Worm (Caenorhabditis elegans): Measurements from ENCODE around the gene tbb-6.

tbb-6 gene

DNA sequence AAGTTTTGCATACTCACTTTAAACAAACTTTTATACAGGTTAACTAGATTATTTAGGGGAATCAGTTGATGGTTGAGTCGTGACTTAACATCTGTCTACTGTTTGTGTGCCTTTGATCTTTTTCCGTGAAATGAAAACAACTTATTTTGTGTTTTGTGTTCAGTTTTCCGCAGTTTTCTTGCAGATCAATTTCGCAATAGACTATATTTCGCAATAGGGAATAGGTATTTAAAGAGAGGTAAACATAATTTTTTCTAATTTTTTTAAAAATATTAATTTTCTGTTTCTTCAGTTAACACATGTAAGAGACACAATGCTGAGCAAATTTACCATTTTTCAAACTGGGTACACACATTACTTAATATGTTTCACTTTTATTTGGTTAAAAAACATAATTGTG is at the start of gene tbb-6:
Gene tbb-6, plus strand, starts transcription at position 155 of the 400 bp plus-strand sequence.
- TF ChIP-seq T22C8.4 (GFP tag; IDR thresholded peaks at IDR 0.05) (no peak), ztf-23 (GFP tag; IDR thresholded peaks at IDR 0.05) (no peak), flt-1 (GFP tag; IDR thresholded peaks at IDR 0.05) (no peak), med-1 (GFP tag; optimal IDR thresholded peaks at IDR 0.05; ENCODE audit: insufficient read depth) (no peak), klf-2 (GFP tag; conservative IDR thresholded peaks at IDR 0.05) (no peak), ref-1 (GFP tag; conservative IDR thresholded peaks at IDR 0.05) (no peak)

DNA sequence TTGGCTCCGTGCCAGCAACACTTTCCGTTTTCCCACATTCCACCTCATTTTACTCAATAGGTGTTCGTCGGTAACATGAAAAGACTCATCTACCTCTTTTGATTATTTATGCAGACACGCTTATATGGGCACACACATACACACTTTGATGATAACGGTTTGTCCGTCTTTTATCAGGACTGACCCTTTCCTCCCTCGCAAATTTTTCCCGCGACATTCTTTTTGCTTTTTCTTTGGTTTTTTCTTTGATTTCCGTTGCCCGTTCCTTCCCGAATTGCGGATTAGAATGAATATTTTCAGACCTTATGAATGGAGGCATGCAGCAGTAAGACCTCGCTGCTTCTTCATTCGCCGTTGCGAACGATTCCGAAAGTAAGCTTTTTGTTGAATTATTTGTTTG is 48.3 kb upstream of the tbb-6 start, which contains the start of gene vab-8:
Gene vab-8, plus strand, starts transcription at position 301 of the 400 bp plus-strand sequence.
- TF ChIP-seq flt-1 (GFP tag; IDR thresholded peaks at IDR 0.05), result no peak
- TF ChIP-seq cog-1 (tag; optimal IDR thresholded peaks at IDR 0.05), result no peak
- no peak for TF ChIP-seq ref-1 (GFP tag; conservative IDR thresholded peaks at IDR 0.05)
- no peak for TF ChIP-seq med-1 (GFP tag; optimal IDR thresholded peaks at IDR 0.05; ENCODE audit: insufficient read depth)
- no peak for TF ChIP-seq klf-2 (GFP tag; conservative IDR thresholded peaks at IDR 0.05)
- TF ChIP-seq tab-1 (GFP tag; IDR thresholded peaks at IDR 0.05), result no peak
- TF ChIP-seq ztf-29 (GFP tag; IDR thresholded peaks at IDR 0.05), result no peak

DNA sequence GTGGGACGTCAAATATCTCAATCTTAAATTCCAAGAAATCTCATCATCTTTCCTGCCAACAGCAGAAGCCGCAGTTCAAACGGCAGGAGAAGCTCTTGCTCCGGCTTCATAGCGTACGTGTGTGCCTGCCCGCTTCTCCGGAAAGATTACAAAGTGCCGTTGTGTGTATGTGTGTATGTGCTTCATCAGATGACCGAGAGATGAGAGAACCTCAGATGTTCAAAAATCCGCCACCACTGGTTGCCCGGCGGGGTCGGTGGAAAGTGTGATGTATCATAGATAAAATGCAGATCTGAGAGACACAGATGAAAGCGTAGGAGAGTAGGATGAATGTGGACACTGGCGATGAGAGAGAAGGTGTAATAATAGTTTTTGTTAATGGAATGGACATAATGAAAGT is 27.9 kb upstream of the tbb-6 start:
- TF ChIP-seq cog-1 (tag; optimal IDR thresholded peaks at IDR 0.05), result no peak
- no peak for TF ChIP-seq ref-1 (GFP tag; conservative IDR thresholded peaks at IDR 0.05)
- no peak for TF ChIP-seq tab-1 (GFP tag; IDR thresholded peaks at IDR 0.05)
- no peak for TF ChIP-seq klf-2 (GFP tag; conservative IDR thresholded peaks at IDR 0.05)
- no peak for TF ChIP-seq ztf-29 (GFP tag; IDR thresholded peaks at IDR 0.05)
- TF ChIP-seq T22C8.4 (GFP tag; IDR thresholded peaks at IDR 0.05), result no peak
- no peak for TF ChIP-seq ztf-23 (GFP tag; IDR thresholded peaks at IDR 0.05)
- TF ChIP-seq med-1 (GFP tag; optimal IDR thresholded peaks at IDR 0.05; ENCODE audit: insufficient read depth), result no peak
- TF ChIP-seq flt-1 (GFP tag; IDR thresholded peaks at IDR 0.05), result no peak

DNA sequence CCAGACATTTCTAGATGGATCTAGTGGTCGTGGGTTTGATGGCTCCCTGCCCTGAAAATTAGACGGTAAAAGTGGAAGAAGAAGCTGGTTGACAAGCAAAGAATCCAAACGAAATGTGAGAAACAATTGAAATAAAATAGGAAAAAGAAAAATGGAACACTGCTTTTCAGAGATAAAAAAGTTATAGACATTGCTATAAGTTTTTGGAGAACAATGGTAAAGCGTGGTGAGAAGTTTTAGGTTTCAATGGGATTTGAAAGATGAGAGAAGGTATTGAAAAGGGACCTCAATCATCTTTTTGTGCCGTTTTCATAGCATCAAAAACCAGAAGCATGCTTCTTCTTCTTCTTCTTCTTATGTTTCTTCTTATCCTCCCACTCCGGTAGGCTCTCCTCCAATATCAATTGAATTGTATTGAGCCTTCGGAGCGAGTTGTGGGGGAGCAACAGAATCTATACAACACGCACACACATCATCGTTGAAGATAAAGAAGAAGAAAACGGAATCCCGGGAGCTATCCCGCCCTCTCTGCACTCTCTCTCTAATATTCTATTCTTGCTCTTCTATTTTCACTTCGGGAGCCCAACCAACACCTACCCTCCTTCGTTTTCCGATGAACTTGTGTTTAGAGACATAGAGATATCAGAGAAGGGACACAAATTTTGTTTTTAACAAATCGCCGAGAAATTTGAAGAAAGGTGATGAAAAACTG is 26.9 kb upstream of the tbb-6 start, which contains the start of gene myo-3:
Gene myo-3, minus strand, starts transcription at position 51 of the 712 bp plus-strand sequence.
- TF ChIP-seq klf-2 (GFP tag; conservative IDR thresholded peaks at IDR 0.05) (no peak), cog-1 (tag; optimal IDR thresholded peaks at IDR 0.05) (no peak), T22C8.4 (GFP tag; IDR thresholded peaks at IDR 0.05) (no peak), ztf-29 (GFP tag; IDR thresholded peaks at IDR 0.05) (no peak), ref-1 (GFP tag; conservative IDR thresholded peaks at IDR 0.05) (no peak), tab-1 (GFP tag; IDR thresholded peaks at IDR 0.05) (no peak), med-1 (GFP tag; optimal IDR thresholded peaks at IDR 0.05; ENCODE audit: insufficient read depth) (no peak), ztf-23 (GFP tag; IDR thresholded peaks at IDR 0.05) (no peak), flt-1 (GFP tag; IDR thresholded peaks at IDR 0.05) (no peak)

DNA sequence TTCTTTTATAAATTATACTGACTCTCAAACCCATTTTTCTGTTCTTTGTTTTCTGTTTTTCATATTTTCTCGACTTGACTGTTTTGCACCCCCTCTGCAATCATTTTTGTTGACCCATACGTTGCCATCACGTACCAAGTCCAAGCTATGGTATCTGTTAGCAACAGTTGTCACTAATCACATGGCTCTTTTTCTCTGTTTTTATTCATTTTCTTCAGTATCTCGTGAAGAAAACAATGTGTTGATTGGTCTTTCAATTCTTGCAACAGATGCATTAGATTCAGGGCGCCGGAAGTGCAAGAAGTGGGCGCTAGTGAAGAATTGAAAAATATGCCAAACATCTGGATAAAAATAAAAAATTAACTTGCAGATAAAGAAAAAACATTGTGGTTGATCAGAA is 25.8 kb upstream of the tbb-6 start:
- TF ChIP-seq med-1 (GFP tag; optimal IDR thresholded peaks at IDR 0.05; ENCODE audit: insufficient read depth), result no peak
- no peak for TF ChIP-seq T22C8.4 (GFP tag; IDR thresholded peaks at IDR 0.05)
- TF ChIP-seq tab-1 (GFP tag; IDR thresholded peaks at IDR 0.05), result no peak
- no peak for TF ChIP-seq ref-1 (GFP tag; conservative IDR thresholded peaks at IDR 0.05)
- no peak for TF ChIP-seq klf-2 (GFP tag; conservative IDR thresholded peaks at IDR 0.05)
- TF ChIP-seq flt-1 (GFP tag; IDR thresholded peaks at IDR 0.05), result no peak
- TF ChIP-seq ztf-23 (GFP tag; IDR thresholded peaks at IDR 0.05), result no peak
- no peak for TF ChIP-seq ztf-29 (GFP tag; IDR thresholded peaks at IDR 0.05)
- TF ChIP-seq cog-1 (tag; optimal IDR thresholded peaks at IDR 0.05), result no peak

DNA sequence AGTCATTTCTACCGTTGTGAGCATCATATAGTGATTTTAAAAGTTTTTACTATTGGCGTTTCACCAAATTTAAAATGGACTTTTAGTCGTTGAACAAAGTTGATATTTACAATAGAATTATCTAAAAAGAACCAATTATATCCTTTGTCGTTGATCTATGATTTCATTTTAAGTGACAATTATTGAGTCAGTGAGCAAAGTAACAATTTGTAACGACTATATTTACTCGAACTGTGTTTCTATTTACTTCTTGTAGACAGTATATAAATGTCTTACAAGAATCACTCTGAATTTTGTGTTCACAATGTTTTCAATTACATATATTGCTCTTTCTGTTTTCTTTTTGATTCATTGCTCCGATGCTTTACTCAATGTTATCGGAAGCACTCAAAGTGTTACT is 20.2 kb upstream of the tbb-6 start, which contains the start of gene ttr-22:
Gene ttr-22, plus strand, starts transcription at position 301 of the 400 bp plus-strand sequence.
- TF ChIP-seq T22C8.4 (GFP tag; IDR thresholded peaks at IDR 0.05) (no peak), ztf-29 (GFP tag; IDR thresholded peaks at IDR 0.05) (no peak), ztf-23 (GFP tag; IDR thresholded peaks at IDR 0.05) (no peak), med-1 (GFP tag; optimal IDR thresholded peaks at IDR 0.05; ENCODE audit: insufficient read depth) (no peak), cog-1 (tag; optimal IDR thresholded peaks at IDR 0.05) (no peak), flt-1 (GFP tag; IDR thresholded peaks at IDR 0.05) (no peak), ref-1 (GFP tag; conservative IDR thresholded peaks at IDR 0.05) (no peak), tab-1 (GFP tag; IDR thresholded peaks at IDR 0.05) (no peak), klf-2 (GFP tag; conservative IDR thresholded peaks at IDR 0.05) (no peak)

DNA sequence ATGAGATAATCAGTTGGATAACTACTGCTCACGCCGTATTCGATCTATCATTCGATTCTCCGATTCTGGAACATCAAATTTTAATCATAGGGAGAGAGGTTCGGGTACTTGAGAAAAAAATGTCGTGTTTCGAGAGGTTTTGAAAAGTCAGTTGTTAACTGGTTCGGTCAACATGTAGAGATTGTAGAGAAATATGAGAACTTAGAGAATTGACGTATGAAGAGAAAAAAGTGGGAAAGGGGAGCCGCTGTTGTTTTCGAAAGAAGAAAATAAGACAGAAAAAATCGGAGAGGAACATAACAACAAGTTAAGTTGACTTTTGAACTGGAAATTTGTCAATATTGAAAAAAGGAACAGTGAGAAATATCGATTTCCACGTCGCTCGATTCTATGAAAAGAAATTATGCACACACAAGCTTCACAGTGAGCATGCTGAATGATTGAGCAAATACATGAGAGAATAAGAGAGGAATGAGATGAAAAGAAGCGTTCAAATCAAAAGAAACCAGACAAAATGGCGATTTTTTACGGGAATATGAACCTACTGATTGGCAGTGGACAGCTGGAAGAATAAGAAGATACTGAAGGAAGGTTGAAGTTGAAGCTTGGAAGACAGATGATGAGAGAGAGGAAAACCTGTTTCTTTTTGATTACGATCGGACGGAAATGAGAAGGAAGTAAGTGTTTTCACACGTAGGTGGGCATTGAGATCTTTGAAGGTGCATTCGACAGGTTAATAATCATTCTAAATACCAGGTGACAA is 16.2 kb upstream of the tbb-6 start, which contains the start of the genes T04H1.13, slfl-5 and rad-50:
Gene T04H1.13, minus strand, starts transcription at position 51 of the 763 bp plus-strand sequence.
Gene slfl-5, minus strand, starts transcription at position 65 of the 763 bp plus-strand sequence.
Gene rad-50, plus strand, starts transcription at position 667 of the 763 bp plus-strand sequence.
- TF ChIP-seq tab-1 (GFP tag; IDR thresholded peaks at IDR 0.05), result no peak
- TF ChIP-seq klf-2 (GFP tag; conservative IDR thresholded peaks at IDR 0.05), result no peak
- TF ChIP-seq ztf-23 (GFP tag; IDR thresholded peaks at IDR 0.05), result no peak
- no peak for TF ChIP-seq flt-1 (GFP tag; IDR thresholded peaks at IDR 0.05)
- TF ChIP-seq ref-1 (GFP tag; conservative IDR thresholded peaks at IDR 0.05), result no peak
- no peak for TF ChIP-seq T22C8.4 (GFP tag; IDR thresholded peaks at IDR 0.05)
- TF ChIP-seq ztf-29 (GFP tag; IDR thresholded peaks at IDR 0.05), result no peak
- TF ChIP-seq cog-1 (tag; optimal IDR thresholded peaks at IDR 0.05), result no peak
- TF ChIP-seq med-1 (GFP tag; optimal IDR thresholded peaks at IDR 0.05; ENCODE audit: insufficient read depth), result no peak

DNA sequence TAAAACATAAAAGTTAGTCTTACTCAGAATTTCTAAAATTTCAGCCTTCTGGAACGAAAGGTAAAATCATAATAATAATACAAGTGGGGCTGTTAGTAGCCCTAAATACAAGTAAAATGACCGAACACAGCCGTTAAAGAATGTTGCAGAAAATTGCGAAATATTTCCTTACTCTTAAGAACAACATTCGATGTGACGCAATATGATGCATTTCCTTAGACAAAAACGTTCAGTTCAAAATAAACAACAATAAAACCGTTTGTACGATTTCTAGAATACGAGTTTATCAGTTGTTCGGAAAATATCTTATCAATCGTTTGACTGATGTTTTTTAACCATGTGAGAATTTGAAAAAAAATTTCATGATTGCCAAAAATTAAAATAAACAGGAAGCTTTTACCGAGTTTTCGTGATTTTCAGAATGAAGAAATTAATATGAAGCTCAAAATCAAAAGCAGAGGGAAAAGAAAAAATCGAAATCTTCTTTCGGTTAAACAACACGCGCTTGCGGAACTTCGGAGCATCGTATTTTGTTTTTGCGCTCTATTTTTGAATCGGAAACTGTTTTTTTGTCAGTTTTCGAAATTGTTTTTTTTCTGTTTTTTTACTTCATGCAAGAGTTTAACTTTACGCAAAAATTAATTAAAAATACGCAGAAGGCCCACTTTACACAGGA is 15.4 kb upstream of the tbb-6 start:
- TF ChIP-seq med-1 (GFP tag; optimal IDR thresholded peaks at IDR 0.05; ENCODE audit: insufficient read depth) (no peak), flt-1 (GFP tag; IDR thresholded peaks at IDR 0.05) (no peak), tab-1 (GFP tag; IDR thresholded peaks at IDR 0.05) (no peak), ref-1 (GFP tag; conservative IDR thresholded peaks at IDR 0.05) (no peak), ztf-23 (GFP tag; IDR thresholded peaks at IDR 0.05) (no peak), cog-1 (tag; optimal IDR thresholded peaks at IDR 0.05) (no peak), T22C8.4 (GFP tag; IDR thresholded peaks at IDR 0.05) (no peak), ztf-29 (GFP tag; IDR thresholded peaks at IDR 0.05) (no peak), klf-2 (GFP tag; conservative IDR thresholded peaks at IDR 0.05) (no peak)
